Fruit fly (Drosophila melanogaster): ENCODE data around the gene PrBP.

- TF ChIP-seq pan (optimal IDR thresholded peaks at IDR 0.05) (no peak), psq (optimal IDR thresholded peaks at IDR 0.05) (no peak), CG8478 (optimal IDR thresholded peaks at IDR 0.05) (peak; percentile 41)
Measured at dm6 chr2L:8691292-8691975, 5.7 kb upstream of the PrBP start.
